Fruit fly (Drosophila melanogaster) whole organism, prepupa: Measurements from ENCODE around the gene Atg13.

Experiments
- CG1621 ChIP-seq: fragments of 200-800 bp; sonication (Bioruptor generic); optimal IDR thresholded peaks from 3 replicates; lab custom pipeline; 2018; ENCODE audit warnings: missing biosample characterization, mild to moderate bottlenecking, missing genetic modification characterization
- CG34406 ChIP-seq: fragments of 200-800 bp; sonication (Bioruptor generic); optimal IDR thresholded peaks from 3 replicates; lab custom pipeline; 2016; ENCODE audit warnings: missing biosample characterization, missing genetic modification characterization
- Met ChIP-seq: fragments of 200-800 bp; sonication (Bioruptor generic); optimal IDR thresholded peaks from 3 replicates; lab custom pipeline; 2016; ENCODE audit warnings: missing biosample characterization, missing genetic modification characterization
- svp ChIP-seq: fragments of 200-800 bp; sonication (Bioruptor generic); peaks from one replicate; lab custom pipeline; 2016; ENCODE audit warnings: missing biosample characterization, missing genetic modification characterization
- topi ChIP-seq: fragments of 200-800 bp; sonication (Bioruptor generic); optimal IDR thresholded peaks from 3 replicates; lab custom pipeline; 2016; ENCODE audit warnings: missing biosample characterization, missing genetic modification characterization

Gene Atg13

dm6 chr3R:8368553-8368952, 18.9 kb downstream of the Atg13 start:
- no peak for TF ChIP-seq Met (GFP tag; lab: Kevin White, UChicago)
- no peak for TF ChIP-seq CG1621 (tag; lab: Kevin White, UChicago)
- TF ChIP-seq topi (GFP tag; lab: Kevin White, UChicago) = no peak
- TF ChIP-seq, all 60 proteins: peak for 0

dm6 chr3R:8389636-8390035, 40.0 kb downstream of the Atg13 start:
- no peak for TF ChIP-seq CG34406 (GFP tag; lab: Kevin White, UChicago)
- TF ChIP-seq svp (GFP tag; lab: Kevin White, UChicago) = peak; percentile 7
